Fruit fly (Drosophila melanogaster) whole organism, wandering third instar larva: ENCODE data around the gene Sgs3.

ENCODE experiments used
- Abd-B ChIP-seq: fragments of >200 bp; optimal IDR thresholded peaks from 2 replicates; lab custom pipeline; 2017; ENCODE audit warnings: missing biosample characterization, missing genetic modification characterization
- CG32264 ChIP-seq: fragments of 200-800 bp; sonication (Bioruptor generic); optimal IDR thresholded peaks from 2 replicates; lab custom pipeline; 2016; ENCODE audit warnings: missing biosample characterization, missing genetic modification characterization
- CrebA ChIP-seq: fragments of 200-800 bp; sonication (Bioruptor generic); optimal IDR thresholded peaks from 2 replicates; lab custom pipeline; 2016; ENCODE audit warnings: missing biosample characterization, mild to moderate bottlenecking, missing genetic modification characterization, borderline replicate concordance
- HLH106 ChIP-seq: fragments of 200-800 bp; optimal IDR thresholded peaks from 3 replicates; lab custom pipeline; 2019; ENCODE audit warnings: missing biosample characterization, mild to moderate bottlenecking, missing genetic modification characterization, moderate library complexity
- Hr83 ChIP-seq: fragments of 200-300 bp; sonication (Bioruptor generic); optimal IDR thresholded peaks from 2 replicates; lab custom pipeline; 2016; ENCODE audit warnings: missing biosample characterization, mild to moderate bottlenecking, missing genetic modification characterization, moderate library complexity; ENCODE audit not compliant: poor library complexity, severe bottlenecking
- OdsH ChIP-seq: fragments of 200-800 bp; sonication (Bioruptor generic); optimal IDR thresholded peaks from 2 replicates; lab custom pipeline; 2016; ENCODE audit warnings: missing biosample characterization, mild to moderate bottlenecking, missing genetic modification characterization
- Sp1 ChIP-seq: fragments of 200-800 bp; sonication (Bioruptor generic); optimal IDR thresholded peaks from 3 replicates; lab custom pipeline; 2019; ENCODE audit warnings: missing biosample characterization, mild to moderate bottlenecking, missing genetic modification characterization, moderate library complexity
- br ChIP-seq: fragments of 200-800 bp; sonication (Bioruptor generic); optimal IDR thresholded peaks from 2 replicates; lab custom pipeline; 2016; ENCODE audit warnings: missing biosample characterization, missing genetic modification characterization
- dl ChIP-seq, 2 experiments: fragments of 175-275, 200-275 bp in 1 of 2; fragments of 200-275 bp in 1 of 2; sonication (Bioruptor generic); optimal IDR thresholded peaks; lab custom pipeline; 2018; ENCODE audit warnings: mild to moderate bottlenecking in 2 of 2, missing biosample characterization in 2 of 2, missing genetic modification characterization in 2 of 2, moderate library complexity in 2 of 2; ENCODE audit not compliant: partially characterized antibody in 2 of 2, insufficient read depth in 1 of 2
- h ChIP-seq: fragments of 200-800 bp; sonication (Bioruptor generic); optimal IDR thresholded peaks from 3 replicates; lab custom pipeline; 2016; ENCODE audit warnings: missing biosample characterization, mild to moderate bottlenecking, missing genetic modification characterization
- lola ChIP-seq: fragments of >200 bp; optimal IDR thresholded peaks from 2 replicates; lab custom pipeline; 2017; ENCODE audit warnings: missing biosample characterization, missing genetic modification characterization
- pan ChIP-seq: fragments of >200 bp; optimal IDR thresholded peaks from 2 replicates; lab custom pipeline; 2017
- usp ChIP-seq: fragments of >200 bp; optimal IDR thresholded peaks from 2 replicates; lab custom pipeline; 2017; ENCODE audit warnings: missing biosample characterization, missing genetic modification characterization

DNA sequence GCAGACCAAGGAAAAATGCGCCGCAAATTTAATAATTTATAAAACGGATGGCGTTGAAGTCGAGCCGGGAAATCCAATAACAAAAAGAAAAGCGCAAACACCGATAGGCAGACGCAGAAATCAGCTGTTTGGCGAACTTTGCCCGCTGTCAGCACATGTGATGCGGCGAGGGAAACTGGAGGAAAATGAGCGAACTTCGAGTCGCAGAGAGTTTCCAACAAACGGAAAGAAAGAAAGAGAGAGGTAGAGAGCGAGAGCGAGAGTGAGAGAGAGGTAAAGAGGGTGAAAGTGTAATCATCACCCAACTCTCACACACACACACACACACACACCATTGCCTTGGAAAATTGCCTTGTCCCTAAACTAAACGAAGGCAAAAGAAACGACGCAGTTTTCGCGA lies 45.2 kb downstream of the Sgs3 start:
- TF ChIP-seq Hr83 (GFP tag; lab: Kevin White, UChicago) (no peak), lola (GFP tag; lab: Kevin White, UChicago) (no peak), dl (GFP tag; optimal IDR thresholded peaks at IDR 0.05; lab: Kevin White, UChicago; ENCODE audit: insufficient read depth in 1 of 2, partially characterized antibody in 2 of 2) (no peak), CG32264 (no peak), usp (GFP tag; lab: Kevin White, UChicago) (no peak), Abd-B (GFP tag; lab: Kevin White, UChicago) (no peak), h (GFP tag; lab: Kevin White, UChicago) (no peak), OdsH (GFP tag; lab: Kevin White, UChicago) (no peak), HLH106 (no peak), br (GFP tag; lab: Kevin White, UChicago) (no peak), pan (lab: Kevin White, UChicago) (no peak), Sp1 (GFP tag; lab: Kevin White, UChicago) (no peak), CrebA (GFP tag; lab: Kevin White, UChicago) (no peak)
